Fruit fly (Drosophila melanogaster): Measurements from ENCODE around the gene CG1492.

Gene CG1492

DNA sequence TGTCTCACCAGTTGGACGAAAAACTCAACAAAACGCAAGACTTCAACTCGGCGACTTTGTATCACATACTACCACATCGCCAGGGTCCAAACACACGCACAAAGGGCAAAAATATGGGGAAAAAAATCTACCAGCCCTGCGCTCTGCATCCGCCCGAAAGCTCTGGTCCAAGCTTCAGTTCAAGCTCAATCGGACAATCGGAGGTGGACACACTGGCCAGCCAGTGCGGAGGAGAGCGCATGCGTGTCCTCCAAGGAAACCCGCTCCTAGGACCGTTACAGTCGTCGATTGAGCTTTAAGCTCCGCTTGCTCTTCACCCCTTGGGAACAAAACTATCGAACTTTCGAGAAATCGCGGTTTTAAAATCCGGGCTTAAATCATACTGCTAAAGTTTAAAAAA, 28.2 kb downstream of the CG1492 start:
- TF ChIP-seq CG34367 (tag; optimal IDR thresholded peaks at IDR 0.05) (no peak), CG4496 (GFP tag; IDR thresholded peaks at IDR 0.05) (no peak), Snoo (tag; optimal IDR thresholded peaks at IDR 0.05) (no peak), EcR (GFP tag; optimal IDR thresholded peaks at IDR 0.05) (no peak), CG14655 (GFP tag; optimal IDR thresholded peaks at IDR 0.05) (no peak)
